Worm (Caenorhabditis elegans) whole organism, L3 larva: ENCODE measurements around the gene vha-13.

Source experiments
- ZK546.5 ChIP-seq: sonication (generic microtip); optimal IDR thresholded peaks from 2 replicates; lab custom pipeline; 2017; ENCODE audit warnings: missing biosample characterization, missing genetic modification characterization
- ama-1 ChIP-seq: fragments of 150-350 bp; optimal IDR thresholded peaks from 2 replicates; lab custom pipeline; 2018
- egl-27 ChIP-seq: sonication (generic microtip); optimal IDR thresholded peaks from 4 replicates; lab custom pipeline; 2017; ENCODE audit warnings: missing biosample characterization, missing genetic modification reagents, missing genetic modification characterization
- jun-1 ChIP-seq: fragments of 150-350 bp; optimal IDR thresholded peaks from 2 replicates; lab custom pipeline; 2014; ENCODE audit warnings: missing biosample characterization, missing genetic modification reagents, missing genetic modification characterization
- mdl-1 ChIP-seq: fragments of 150-350 bp; optimal IDR thresholded peaks from 2 replicates; lab custom pipeline; 2014; ENCODE audit warnings: missing biosample characterization, missing genetic modification characterization
- nfya-1 ChIP-seq: sonication (generic microtip); optimal IDR thresholded peaks from 2 replicates; lab custom pipeline; 2017; ENCODE audit warnings: missing genetic modification characterization, mild to moderate bottlenecking, missing compliant biosample characterization, antibody characterized with exemption, moderate library complexity; ENCODE audit not compliant: insufficient read depth
- nhr-11 ChIP-seq: fragments of 150-350 bp; optimal IDR thresholded peaks from 2 replicates; lab custom pipeline; 2014; ENCODE audit warnings: missing biosample characterization, missing genetic modification characterization
- nhr-12 ChIP-seq: fragments of 150-350 bp; optimal IDR thresholded peaks from 2 replicates; lab custom pipeline; 2014; ENCODE audit warnings: missing biosample characterization, missing genetic modification characterization
- nhr-77 ChIP-seq: fragments of 150-350 bp; optimal IDR thresholded peaks from 2 replicates; lab custom pipeline; 2014; ENCODE audit warnings: missing biosample characterization, missing genetic modification characterization
- pqm-1 ChIP-seq: fragments of 150-350 bp; optimal IDR thresholded peaks from 2 replicates; lab custom pipeline; 2017; ENCODE audit warnings: missing biosample characterization, missing genetic modification characterization, inconsistent platforms
- snpc-4 ChIP-seq: fragments of 150-350 bp; optimal IDR thresholded peaks from 2 replicates; lab custom pipeline; 2014; ENCODE audit warnings: missing biosample characterization, missing genetic modification characterization
- tbx-2 ChIP-seq: sonication (generic microtip); optimal IDR thresholded peaks from 2 replicates; lab custom pipeline; 2016; ENCODE audit warnings: mild to moderate bottlenecking, missing genetic modification characterization, missing compliant biosample characterization
- unc-62 ChIP-seq: fragments of 150-350 bp; sonication (generic microtip); optimal IDR thresholded peaks from 4 replicates; lab custom pipeline; 2014; ENCODE audit warnings: missing biosample characterization, missing genetic modification reagents, missing genetic modification characterization

- TF ChIP-seq nhr-12 (no peak), unc-62 (no peak), nhr-11 (no peak), tbx-2 (tag; lab: Kevin White, UChicago) (no peak), ZK546.5 (tag; lab: Kevin White, UChicago) (no peak), mdl-1 (tag; lab: Kevin White, UChicago) (no peak), ama-1 (no peak), nhr-77 (tag; lab: Kevin White, UChicago) (no peak), pqm-1 (tag; lab: Kevin White, UChicago) (no peak), egl-27 (tag; lab: Kevin White, UChicago) (no peak), jun-1 (no peak), nfya-1 (tag; lab: Kevin White, UChicago) (no peak), snpc-4 (tag; lab: Kevin White, UChicago) (no peak)
Measured at ce11 chrV:14378052-14378451, 26.5 kb downstream of the vha-13 start.
